Worm (Caenorhabditis elegans): ENCODE results near the gene srbc-26.

Gene srbc-26

DNA sequence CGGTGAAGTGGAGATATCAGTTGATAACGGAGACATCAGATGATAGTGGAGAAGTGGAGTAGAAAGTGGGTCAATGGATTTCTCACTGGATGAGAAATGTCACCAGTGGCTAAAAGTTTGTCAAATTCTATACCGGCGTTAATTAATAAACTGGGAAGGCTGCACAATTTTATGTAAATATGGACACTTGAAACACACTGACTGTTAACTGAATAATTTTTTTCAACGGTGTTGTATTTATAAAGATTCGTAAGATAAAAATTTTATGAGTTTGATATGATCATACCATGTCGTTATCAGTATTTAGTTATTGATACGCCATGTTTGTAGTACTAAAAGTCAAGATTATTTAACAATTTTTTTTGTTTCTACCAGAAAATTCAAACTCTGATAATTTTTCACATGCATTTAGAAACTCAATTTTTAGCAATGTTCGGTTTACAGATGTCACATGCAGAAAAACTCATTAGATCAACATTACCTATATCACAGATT, 12.2 kb upstream of the srbc-26 start, which contains the start of gene F40D4.12:
Gene F40D4.12, plus strand, starts transcription at position 445 of the 495 bp plus-strand sequence.
- TF ChIP-seq sem-2 (GFP tag; optimal IDR thresholded peaks at IDR 0.05) (no peak), hlh-1 (tag; optimal IDR thresholded peaks at IDR 0.05) (no peak), blmp-1 (tag; optimal IDR thresholded peaks at IDR 0.05) (no peak), tbx-8 (GFP tag; optimal IDR thresholded peaks at IDR 0.05) (no peak), lin-13 (tag; optimal IDR thresholded peaks at IDR 0.05) (no peak), bed-3 (GFP tag; optimal IDR thresholded peaks at IDR 0.05) (no peak), cnd-1 (tag; optimal IDR thresholded peaks at IDR 0.05) (no peak), snpc-4 (tag; optimal IDR thresholded peaks at IDR 0.05) (no peak), ces-1 (GFP tag; optimal IDR thresholded peaks at IDR 0.05) (no peak), nhr-2 (tag; optimal IDR thresholded peaks at IDR 0.05) (no peak), nhr-12 (tag; optimal IDR thresholded peaks at IDR 0.05) (no peak), elt-1 (tag; optimal IDR thresholded peaks at IDR 0.05; ENCODE audit: borderline replicate concordance, insufficient read depth) (no peak), unc-62 (GFP tag; optimal IDR thresholded peaks at IDR 0.05) (no peak), mep-1 (tag; optimal IDR thresholded peaks at IDR 0.05) (no peak)

DNA sequence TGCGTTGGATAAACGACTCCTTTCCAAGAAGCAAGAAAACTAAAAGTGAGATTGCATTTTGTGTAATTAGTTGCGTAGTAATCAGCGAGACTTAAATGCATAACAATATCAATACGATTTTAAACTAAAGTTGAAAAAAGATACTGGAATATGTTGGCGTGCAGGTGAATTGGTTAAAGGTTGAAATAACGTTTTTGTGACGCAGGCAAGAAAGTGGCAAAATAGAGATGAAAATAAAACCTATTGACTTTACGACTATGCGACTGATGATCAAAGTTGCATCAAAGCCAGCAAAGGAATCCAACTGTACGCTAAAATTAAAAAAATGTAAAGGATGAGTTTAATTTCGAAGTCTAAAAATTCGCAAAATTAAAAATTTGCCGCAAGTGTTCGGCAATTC, 6.2 kb upstream of the srbc-26 start, which contains the start of gene srh-102:
Gene srh-102, minus strand, starts transcription at position 101 of the 400 bp plus-strand sequence.
- no peak for TF ChIP-seq unc-62 (GFP tag; optimal IDR thresholded peaks at IDR 0.05)
- no peak for TF ChIP-seq nhr-12 (tag; optimal IDR thresholded peaks at IDR 0.05)
- no peak for TF ChIP-seq ces-1 (GFP tag; optimal IDR thresholded peaks at IDR 0.05)
- TF ChIP-seq nhr-2 (tag; optimal IDR thresholded peaks at IDR 0.05) = no peak
- TF ChIP-seq unc-120 (tag; optimal IDR thresholded peaks at IDR 0.05; ENCODE audit: poor library complexity, severe bottlenecking) = no peak
- no peak for TF ChIP-seq ztf-11 (tag; optimal IDR thresholded peaks at IDR 0.05)
- no peak for TF ChIP-seq elt-1 (tag; optimal IDR thresholded peaks at IDR 0.05; ENCODE audit: borderline replicate concordance, insufficient read depth)
- TF ChIP-seq sptf-1 (tag; optimal IDR thresholded peaks at IDR 0.05) = no peak
- no peak for TF ChIP-seq mep-1 (tag; optimal IDR thresholded peaks at IDR 0.05)
- no peak for TF ChIP-seq sem-2 (GFP tag; optimal IDR thresholded peaks at IDR 0.05)
- no peak for TF ChIP-seq lin-32 (GFP tag; optimal IDR thresholded peaks at IDR 0.05)
- no peak for TF ChIP-seq zip-8 (tag; optimal IDR thresholded peaks at IDR 0.05)
- TF ChIP-seq mls-2 (tag; optimal IDR thresholded peaks at IDR 0.05) = no peak
- no peak for TF ChIP-seq ceh-43 (GFP tag; optimal IDR thresholded peaks at IDR 0.05)
- TF ChIP-seq cnd-1 (tag; optimal IDR thresholded peaks at IDR 0.05) = no peak

DNA sequence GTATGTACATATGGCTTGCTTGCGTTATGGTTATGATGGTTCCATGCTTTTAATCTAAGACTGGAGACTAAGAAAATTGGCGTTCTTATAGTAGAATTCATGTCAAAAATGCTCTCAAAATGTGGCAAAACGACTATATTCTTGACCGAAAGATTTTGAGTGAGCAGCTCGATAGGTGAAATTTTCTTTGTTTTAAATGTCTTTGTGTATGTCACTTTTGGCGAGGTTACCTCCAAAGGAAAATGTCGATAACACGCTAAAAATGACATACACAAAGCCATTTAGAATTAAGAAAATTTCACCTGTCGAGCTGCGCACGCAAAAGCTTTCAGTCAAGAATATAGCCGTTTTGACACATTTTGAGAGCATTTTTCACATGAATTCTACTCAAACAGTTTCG, 4.2 kb upstream of the srbc-26 start, which contains the start of gene srz-66:
Gene srz-66, minus strand, starts transcription at position 101 of the 400 bp plus-strand sequence.
- TF ChIP-seq ceh-83 (GFP tag; optimal IDR thresholded peaks at IDR 0.05) = no peak
- TF ChIP-seq ceh-43 (GFP tag; optimal IDR thresholded peaks at IDR 0.05) = no peak
- TF ChIP-seq drap-1 (GFP tag; optimal IDR thresholded peaks at IDR 0.05) = no peak
- TF ChIP-seq pha-4 (tag; optimal IDR thresholded peaks at IDR 0.05) = no peak
- no peak for TF ChIP-seq ces-1 (GFP tag; optimal IDR thresholded peaks at IDR 0.05)

DNA sequence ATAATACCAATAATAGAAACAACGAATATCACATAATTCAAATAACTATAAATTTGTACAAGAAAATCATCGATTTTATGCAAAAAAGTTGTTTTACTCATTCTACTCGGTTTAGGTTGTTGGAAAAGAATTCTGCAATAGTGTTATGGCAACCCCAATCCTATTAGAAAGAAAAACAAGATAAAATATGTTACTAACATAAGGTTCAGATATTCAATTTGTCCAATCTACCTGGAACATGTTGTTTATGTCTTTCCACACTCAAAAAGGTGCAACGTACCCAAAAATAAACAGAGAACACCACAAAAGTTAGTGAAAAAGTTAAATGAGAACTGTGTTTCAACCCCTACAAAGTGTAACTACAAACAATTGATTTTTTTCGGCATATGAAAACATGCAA, 829 bp upstream of the srbc-26 start, which contains the start of gene srw-51:
Gene srw-51, minus strand, starts transcription at position 101 of the 400 bp plus-strand sequence.
- TF ChIP-seq elt-3 (tag; optimal IDR thresholded peaks at IDR 0.05) (no peak), blmp-1 (tag; optimal IDR thresholded peaks at IDR 0.05) (no peak), ham-2 (GFP tag; optimal IDR thresholded peaks at IDR 0.05) (no peak), lin-13 (tag; optimal IDR thresholded peaks at IDR 0.05) (no peak), sptf-1 (tag; optimal IDR thresholded peaks at IDR 0.05) (no peak), nhr-28 (tag; optimal IDR thresholded peaks at IDR 0.05) (no peak), mep-1 (tag; optimal IDR thresholded peaks at IDR 0.05) (no peak), mab-5 (tag; optimal IDR thresholded peaks at IDR 0.05) (no peak)

DNA sequence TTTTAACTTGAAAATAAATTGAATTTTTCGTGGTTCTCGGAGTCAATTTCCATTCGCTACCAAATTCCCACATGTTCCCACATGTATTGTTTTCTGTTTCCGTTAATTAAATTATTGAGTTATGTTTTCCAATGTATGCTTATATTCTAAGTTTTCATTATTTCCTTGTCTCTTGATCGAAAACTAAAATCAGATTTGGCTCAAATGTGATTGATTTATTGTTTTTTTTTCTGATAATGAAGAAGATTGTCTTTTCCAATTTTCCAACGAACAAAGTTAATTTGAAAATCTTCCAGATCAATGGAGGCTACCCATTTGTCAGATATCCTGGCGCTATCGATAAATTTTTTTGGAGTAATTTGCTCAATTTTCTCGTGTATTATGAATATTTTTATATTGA, 2.1 kb downstream of the srbc-26 start, which contains the start of gene srbc-25:
Gene srbc-25, plus strand, starts transcription at position 301 of the 400 bp plus-strand sequence.
- TF ChIP-seq lin-32 (GFP tag; optimal IDR thresholded peaks at IDR 0.05) (no peak), elt-1 (tag; optimal IDR thresholded peaks at IDR 0.05; ENCODE audit: borderline replicate concordance, insufficient read depth) (no peak), ham-2 (GFP tag; optimal IDR thresholded peaks at IDR 0.05) (no peak), sem-2 (GFP tag; optimal IDR thresholded peaks at IDR 0.05) (no peak), bed-3 (GFP tag; optimal IDR thresholded peaks at IDR 0.05) (no peak), nhr-237 (tag; optimal IDR thresholded peaks at IDR 0.05) (no peak)

Data from whole organism, mixed stage, embryonic.